Worm (Caenorhabditis elegans) whole organism, L1 larva: ENCODE data around the gene syd-2.

ENCODE experiments used
- Y116A8C.19 ChIP-seq: sonication (generic microtip); optimal IDR thresholded peaks from 2 replicates; lab custom pipeline; 2016; ENCODE audit warnings: missing compliant biosample characterization, missing genetic modification characterization, borderline replicate concordance
- aha-1 ChIP-seq: fragments of 150-350 bp; optimal IDR thresholded peaks from 2 replicates; lab custom pipeline; 2014; ENCODE audit warnings: missing biosample characterization, missing genetic modification characterization
- ama-1 ChIP-seq: fragments of 150-350 bp; optimal IDR thresholded peaks from 2 replicates; lab custom pipeline; 2014
- ceh-8 ChIP-seq: fragments of 200-800 bp; sonication (Bioruptor generic); optimal IDR thresholded peaks from 2 replicates; lab custom pipeline; 2018; ENCODE audit warnings: mild to moderate bottlenecking, missing genetic modification characterization, moderate library complexity, missing compliant biosample characterization
- dsc-1 ChIP-seq: sonication (generic microtip); optimal IDR thresholded peaks from 2 replicates; lab custom pipeline; 2016; ENCODE audit warnings: mild to moderate bottlenecking, missing genetic modification characterization, missing compliant biosample characterization
- elt-2 ChIP-seq: sonication (generic microtip); optimal IDR thresholded peaks from 2 replicates; lab custom pipeline; 2016; ENCODE audit warnings: missing genetic modification characterization, mild to moderate bottlenecking, inconsistent platforms, missing compliant biosample characterization, missing genetic modification reagents
- ets-5 ChIP-seq: fragments of 200-800 bp; sonication (Bioruptor generic); IDR thresholded peaks from 2 replicates; pipeline ENCODE4 v1.3.6; 2022; ENCODE audit warnings: missing genetic modification characterization, missing compliant biosample characterization
- isw-1 ChIP-seq: fragments of 200-800 bp; sonication (Bioruptor generic); IDR thresholded peaks from 2 replicates; pipeline ENCODE4 v1.3.6; 2022; ENCODE audit warnings: missing genetic modification characterization, missing compliant biosample characterization
- lin-39 ChIP-seq: fragments of 150-350 bp; optimal IDR thresholded peaks from 2 replicates; lab custom pipeline; 2014; ENCODE audit warnings: missing biosample characterization, missing genetic modification reagents, missing genetic modification characterization
- mep-1 ChIP-seq: fragments of 150-350 bp; optimal IDR thresholded peaks from 2 replicates; lab custom pipeline; 2014; ENCODE audit warnings: missing biosample characterization, missing genetic modification characterization
- nhr-84 ChIP-seq: sonication (generic microtip); optimal IDR thresholded peaks from 2 replicates; lab custom pipeline; 2017; ENCODE audit warnings: missing biosample characterization, missing genetic modification characterization
- nhr-85 ChIP-seq: sonication (generic microtip); peaks from one replicate; lab custom pipeline; 2016; ENCODE audit warnings: missing genetic modification characterization, inconsistent platforms, missing compliant biosample characterization
- unc-62 ChIP-seq: fragments of 150-350 bp; optimal IDR thresholded peaks from 2 replicates; lab custom pipeline; 2014; ENCODE audit warnings: missing biosample characterization, missing genetic modification reagents, missing genetic modification characterization

ce11 chrX:10555189-10555964 is at the start of gene syd-2:
- TF ChIP-seq unc-62 (GFP tag; lab: Kevin White, UChicago) (no peak), aha-1 (tag; lab: Kevin White, UChicago) (no peak), nhr-85 (tag; lab: Kevin White, UChicago) (peak; percentile 79), Y116A8C.19 (tag; lab: Kevin White, UChicago) (no peak), lin-39 (no peak), nhr-84 (tag; lab: Kevin White, UChicago) (no peak), ceh-8 (GFP tag; lab: Kevin White, UChicago) (peak; percentile 23), dsc-1 (peak; percentile 83), ama-1 (no peak), elt-2 (tag; lab: Kevin White, UChicago) (peak; percentile 23), isw-1 (peak; percentile 42; the same call in 1 of the 2 replicates), mep-1 (tag; lab: Kevin White, UChicago) (peak; percentile 80), ets-5 (GFP tag; lab: Robert Waterston, UW) (no peak)
